Fruit fly (Drosophila melanogaster) whole organism, embryonic: ENCODE measurements around the gene Pi3K21B.
A peak's percentile ranks its signal among the peaks of the same experiment; 100 is the strongest.

ENCODE experiments used
- ATbp ChIP-seq: fragments of 200-800 bp; sonication (Bioruptor generic); optimal IDR thresholded peaks from 2 replicates; lab custom pipeline; 2017; ENCODE audit warnings: missing biosample characterization, mild to moderate bottlenecking, missing genetic modification characterization, missing genetic modification reagents
- Antp ChIP-seq: fragments of 200-800 bp; sonication (Bioruptor generic); optimal IDR thresholded peaks from 3 replicates; lab custom pipeline; 2016; ENCODE audit warnings: missing biosample characterization, missing genetic modification characterization
- B-H2 ChIP-seq: fragments of 200-800 bp; sonication (Bioruptor generic); optimal IDR thresholded peaks from 2 replicates; lab custom pipeline; 2018; ENCODE audit warnings: missing biosample characterization, mild to moderate bottlenecking, missing genetic modification characterization
- BtbVII ChIP-seq: fragments of 200-800 bp; sonication (Bioruptor generic); optimal IDR thresholded peaks from 3 replicates; lab custom pipeline; 2017; ENCODE audit warnings: missing biosample characterization, mild to moderate bottlenecking, missing genetic modification characterization
- CG11093 ChIP-seq: fragments of 200-800 bp; sonication (Bioruptor generic); IDR thresholded peaks from 3 replicates; pipeline ENCODE4 v1.3.6; 2022; ENCODE audit warnings: missing biosample characterization, missing genetic modification characterization
- CG11247 ChIP-seq: fragments of 200-800 bp; sonication (Bioruptor generic); IDR thresholded peaks from 2 replicates; pipeline ENCODE4 v1.3.6; 2022; ENCODE audit warnings: missing biosample characterization, missing genetic modification characterization
- CG11398 ChIP-seq: fragments of 200-800 bp; sonication (Bioruptor generic); optimal IDR thresholded peaks from 2 replicates; lab custom pipeline; 2016; ENCODE audit warnings: missing biosample characterization, missing genetic modification characterization
- CG12219 ChIP-seq: fragments of 200-800 bp; sonication (Bioruptor generic); optimal IDR thresholded peaks from 3 replicates; lab custom pipeline; 2018; ENCODE audit warnings: missing biosample characterization, mild to moderate bottlenecking, missing genetic modification characterization
- CG12769 ChIP-seq: fragments of 200-800 bp; sonication (Bioruptor generic); optimal IDR thresholded peaks from 2 replicates; lab custom pipeline; 2019; ENCODE audit warnings: missing biosample characterization, mild to moderate bottlenecking, missing genetic modification characterization, moderate library complexity
- CG15514 ChIP-seq: fragments of 200-800 bp; sonication (Bioruptor generic); optimal IDR thresholded peaks from 3 replicates; lab custom pipeline; 2017; ENCODE audit warnings: missing biosample characterization, missing genetic modification characterization, mild to moderate bottlenecking, moderate library complexity, missing genetic modification reagents
- CG1603 ChIP-seq: fragments of 200-800 bp; sonication (Bioruptor generic); optimal IDR thresholded peaks from 2 replicates; lab custom pipeline; 2019; ENCODE audit warnings: missing biosample characterization, mild to moderate bottlenecking, missing genetic modification characterization, moderate library complexity
- CG16863 ChIP-seq: fragments of 200-800 bp; sonication (Bioruptor generic); optimal IDR thresholded peaks from 3 replicates; lab custom pipeline; 2016; ENCODE audit warnings: missing biosample characterization, missing genetic modification characterization
- CG17359 ChIP-seq: fragments of 200-800 bp; sonication (Bioruptor generic); optimal IDR thresholded peaks from 3 replicates; lab custom pipeline; 2018; ENCODE audit warnings: missing biosample characterization, mild to moderate bottlenecking, missing genetic modification characterization, moderate library complexity
- CG31224 ChIP-seq: fragments of 200-800 bp; sonication (Bioruptor generic); IDR thresholded peaks from 2 replicates; pipeline ENCODE4 v1.3.6; 2022; ENCODE audit warnings: missing biosample characterization, missing genetic modification characterization
- CG31365 ChIP-seq: fragments of 200-800 bp; sonication (Bioruptor generic); optimal IDR thresholded peaks from 2 replicates; lab custom pipeline; 2018; ENCODE audit warnings: missing biosample characterization, mild to moderate bottlenecking, missing genetic modification characterization
- CG3281 ChIP-seq: fragments of 200-800 bp; sonication (Bioruptor generic); optimal IDR thresholded peaks from 3 replicates; lab custom pipeline; 2017; ENCODE audit warnings: missing biosample characterization, mild to moderate bottlenecking, missing genetic modification characterization
- CG33213 ChIP-seq: fragments of 200-800 bp; sonication (Bioruptor generic); optimal IDR thresholded peaks from 3 replicates; lab custom pipeline; 2016; ENCODE audit warnings: missing biosample characterization, missing genetic modification characterization
- CG3847 ChIP-seq: fragments of 200-800 bp; sonication (Bioruptor generic); IDR thresholded peaks from 2 replicates; pipeline ENCODE4 v1.3.6; 2022; ENCODE audit warnings: missing biosample characterization, missing genetic modification characterization
- CG4707 ChIP-seq: fragments of 200-800 bp; sonication (Bioruptor generic); optimal IDR thresholded peaks from 2 replicates; lab custom pipeline; 2018; ENCODE audit warnings: missing biosample characterization, mild to moderate bottlenecking, missing genetic modification characterization, moderate library complexity
- CG7271 ChIP-seq: fragments of 200-800 bp; sonication (Bioruptor generic); optimal IDR thresholded peaks from 2 replicates; lab custom pipeline; 2018; ENCODE audit warnings: missing biosample characterization, mild to moderate bottlenecking, missing genetic modification characterization, moderate library complexity
- CG9817 ChIP-seq: fragments of 200-800 bp; sonication (Bioruptor generic); optimal IDR thresholded peaks from 2 replicates; lab custom pipeline; 2018; ENCODE audit warnings: missing biosample characterization, mild to moderate bottlenecking, missing genetic modification characterization, moderate library complexity
- MTF-1 ChIP-seq: fragments of 200-800 bp; sonication (Bioruptor generic); optimal IDR thresholded peaks from 2 replicates; lab custom pipeline; 2018; ENCODE audit warnings: missing biosample characterization, mild to moderate bottlenecking, missing genetic modification characterization, borderline replicate concordance
- Nf-YB ChIP-seq: fragments of 200-800 bp; sonication (Bioruptor generic); optimal IDR thresholded peaks from 3 replicates; lab custom pipeline; 2019; ENCODE audit warnings: missing biosample characterization, mild to moderate bottlenecking, missing genetic modification characterization, moderate library complexity
- Oli ChIP-seq: fragments of 200-800 bp; sonication (Bioruptor generic); optimal IDR thresholded peaks from 2 replicates; lab custom pipeline; 2018; ENCODE audit warnings: missing biosample characterization, mild to moderate bottlenecking, missing genetic modification characterization, moderate library complexity
- Optix ChIP-seq: fragments of 200-800 bp; sonication (Bioruptor generic); IDR thresholded peaks from 3 replicates; pipeline ENCODE4 v1.3.6; 2022; ENCODE audit warnings: missing biosample characterization, missing genetic modification characterization
- Rfx ChIP-seq: fragments of 200-800 bp; sonication (Bioruptor generic); IDR thresholded peaks from 2 replicates; pipeline ENCODE4 v1.3.6; 2022; ENCODE audit warnings: missing biosample characterization, missing genetic modification characterization
- Six4 ChIP-seq: fragments of 200-800 bp; sonication (Bioruptor generic); optimal IDR thresholded peaks from 2 replicates; lab custom pipeline; 2016; ENCODE audit warnings: missing biosample characterization, missing genetic modification characterization
- Trl ChIP-seq, 3 experiments: fragments of >200 bp in 2 of 3; fragments of 200-800 bp in 1 of 3; sonication (Bioruptor generic) in 1 of 3; optimal IDR thresholded peaks; 2 replicates in 1 of 3; 3 replicates in 2 of 3; lab custom pipeline; 2016 to 2017; ENCODE audit warnings: missing biosample characterization in 1 of 3, missing genetic modification characterization in 1 of 3
- Xrp1 ChIP-seq: fragments of 200-800 bp; sonication (Bioruptor generic); IDR thresholded peaks from 2 replicates; pipeline ENCODE4 v1.3.6; 2022; ENCODE audit warnings: missing biosample characterization, missing genetic modification characterization
- ac ChIP-seq: fragments of 200-800 bp; sonication (Bioruptor generic); optimal IDR thresholded peaks from 3 replicates; lab custom pipeline; 2017; ENCODE audit warnings: missing biosample characterization, mild to moderate bottlenecking, missing genetic modification characterization
- az2 ChIP-seq: fragments of 200-800 bp; sonication (Bioruptor generic); optimal IDR thresholded peaks from 3 replicates; lab custom pipeline; 2016; ENCODE audit warnings: missing biosample characterization, missing genetic modification characterization
- bab2 ChIP-seq: fragments of 200-800 bp; sonication (Bioruptor generic); optimal IDR thresholded peaks from 2 replicates; lab custom pipeline; 2016; ENCODE audit warnings: missing biosample characterization, missing genetic modification characterization
- cato ChIP-seq: fragments of 200-800 bp; sonication (Bioruptor generic); optimal IDR thresholded peaks from 2 replicates; lab custom pipeline; 2016; ENCODE audit warnings: missing biosample characterization, missing genetic modification characterization, borderline replicate concordance
- disco-r ChIP-seq: fragments of 200-800 bp; sonication (Bioruptor generic); optimal IDR thresholded peaks from 2 replicates; lab custom pipeline; 2016; ENCODE audit warnings: missing biosample characterization, missing genetic modification characterization
- dmrt11E ChIP-seq: fragments of 200-800 bp; sonication (Bioruptor generic); optimal IDR thresholded peaks from 3 replicates; lab custom pipeline; 2018; ENCODE audit warnings: missing biosample characterization, mild to moderate bottlenecking, missing genetic modification characterization, moderate library complexity
- ems ChIP-seq: fragments of 200-800 bp; sonication (Bioruptor generic); optimal IDR thresholded peaks from 3 replicates; lab custom pipeline; 2016; ENCODE audit warnings: missing biosample characterization, missing genetic modification characterization
- en ChIP-seq: fragments of 200-800 bp; sonication (Bioruptor generic); optimal IDR thresholded peaks from 2 replicates; lab custom pipeline; 2016; ENCODE audit warnings: missing biosample characterization, missing genetic modification characterization
- fd64A ChIP-seq: fragments of 200-800 bp; sonication (Bioruptor generic); optimal IDR thresholded peaks from 3 replicates; lab custom pipeline; 2018; ENCODE audit warnings: missing biosample characterization, mild to moderate bottlenecking, missing genetic modification characterization
- gcm ChIP-seq: fragments of 200-800 bp; sonication (Bioruptor generic); optimal IDR thresholded peaks from 2 replicates; lab custom pipeline; 2019; ENCODE audit warnings: missing biosample characterization, mild to moderate bottlenecking, missing genetic modification characterization, moderate library complexity
- gfzf ChIP-seq: fragments of 200-800 bp; sonication (Bioruptor generic); optimal IDR thresholded peaks from 2 replicates; lab custom pipeline; 2016; ENCODE audit warnings: missing biosample characterization, mild to moderate bottlenecking, missing genetic modification characterization, moderate library complexity
- ind ChIP-seq: fragments of 200-800 bp; sonication (Bioruptor generic); optimal IDR thresholded peaks from 3 replicates; lab custom pipeline; 2016; ENCODE audit warnings: missing biosample characterization, missing genetic modification characterization
- jigr1 ChIP-seq: fragments of 200-800 bp; sonication (Bioruptor generic); IDR thresholded peaks from 3 replicates; pipeline ENCODE4 v1.3.6; 2022; ENCODE audit warnings: missing biosample characterization, missing genetic modification characterization
- kni ChIP-seq: fragments of 200-800 bp; sonication (Bioruptor generic); optimal IDR thresholded peaks from 3 replicates; lab custom pipeline; 2017; ENCODE audit warnings: mild to moderate bottlenecking, missing biosample characterization, missing genetic modification reagents, missing genetic modification characterization
- lmd ChIP-seq: fragments of 200-800 bp; sonication (Bioruptor generic); IDR thresholded peaks from 2 replicates; pipeline ENCODE4 v1.3.6; 2022; ENCODE audit warnings: missing biosample characterization, missing genetic modification characterization
- mld ChIP-seq: fragments of 200-800 bp; sonication (Bioruptor generic); IDR thresholded peaks from 3 replicates; pipeline ENCODE4 v1.3.6; 2022; ENCODE audit warnings: missing biosample characterization, missing genetic modification characterization; ENCODE audit not compliant: partially characterized antibody
- nom ChIP-seq: fragments of 200-800 bp; sonication (Bioruptor generic); optimal IDR thresholded peaks from 2 replicates; lab custom pipeline; 2017; ENCODE audit warnings: missing biosample characterization, missing genetic modification characterization, mild to moderate bottlenecking, moderate library complexity, missing genetic modification reagents
- salm ChIP-seq: fragments of 200-800 bp; sonication (Bioruptor generic); optimal IDR thresholded peaks from 2 replicates; lab custom pipeline; 2018; ENCODE audit warnings: missing biosample characterization, mild to moderate bottlenecking, missing genetic modification characterization
- yki ChIP-seq: fragments of >200 bp; optimal IDR thresholded peaks from 3 replicates; lab custom pipeline; 2018
- zen2 ChIP-seq: fragments of 200-800 bp; sonication (Bioruptor generic); IDR thresholded peaks from 3 replicates; pipeline ENCODE4 v1.3.6; 2022; ENCODE audit warnings: missing biosample characterization, missing genetic modification characterization; ENCODE audit not compliant: partially characterized antibody
- zfh1 ChIP-seq: fragments of 200-800 bp; sonication (Bioruptor generic); IDR thresholded peaks from 3 replicates; pipeline ENCODE4 v1.3.6; 2022; ENCODE audit warnings: missing biosample characterization, missing genetic modification characterization

The Pi3K21B gene

DNA sequence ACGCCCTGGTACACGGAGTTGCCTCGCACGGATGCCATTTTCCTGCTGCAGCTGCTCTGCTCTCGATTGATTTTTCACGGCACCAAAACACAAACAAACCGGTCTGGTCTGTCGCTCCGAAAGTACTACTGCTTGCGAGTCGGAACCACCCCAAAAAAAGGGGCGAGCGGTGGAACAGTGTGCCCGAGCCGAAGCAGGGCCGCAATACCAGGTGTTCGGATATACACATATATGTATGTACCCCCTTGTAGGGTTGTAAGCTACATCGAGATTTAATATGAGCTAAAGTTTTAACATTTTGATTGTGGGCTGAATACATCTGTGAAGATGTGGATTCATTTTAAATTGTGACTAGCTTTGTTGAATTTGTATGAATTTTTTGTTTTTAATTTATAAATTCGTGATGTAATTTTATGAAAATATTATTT lies 12.1 kb upstream of the Pi3K21B start (continued):
- peak; percentile 28 for TF ChIP-seq Six4 (GFP tag; lab: Kevin White, UChicago)
- TF ChIP-seq lmd (GFP tag; lab: Robert Waterston, UW) = peak; percentile 9; the same call in 1 of the 2 replicates
- TF ChIP-seq BtbVII (GFP tag; lab: Kevin White, UChicago) = peak; percentile 1
- peak; percentile 26 for TF ChIP-seq B-H2 (GFP tag; lab: Kevin White, UChicago)
- TF ChIP-seq CG31224 (GFP tag; lab: Robert Waterston, UW) = no peak
- TF ChIP-seq dmrt11E = peak; percentile 18
- TF ChIP-seq ATbp (GFP tag; lab: Kevin White, UChicago) = peak; percentile 43
- peak; percentile 28 for TF ChIP-seq nom
- TF ChIP-seq Trl (optimal IDR thresholded peaks at IDR 0.05; lab: Kevin White, UChicago) = no peak
- peak; percentile 54 for TF ChIP-seq Trl (GFP tag; optimal IDR thresholded peaks at IDR 0.05; lab: Kevin White, UChicago)
- peak; percentile 75 for TF ChIP-seq Rfx (GFP tag; lab: Robert Waterston, UW)
- TF ChIP-seq CG15514 (GFP tag; lab: Kevin White, UChicago) = peak; percentile 97
- TF ChIP-seq CG31365 = peak; percentile 91
- no peak for TF ChIP-seq Optix
- no peak for TF ChIP-seq yki (lab: Kevin White, UChicago)
- TF ChIP-seq Oli (tag; lab: Kevin White, UChicago) = peak; percentile 52
- peak; percentile 48 for TF ChIP-seq CG9817
- no peak for TF ChIP-seq CG11398 (GFP tag; lab: Kevin White, UChicago)
- TF ChIP-seq mld (GFP tag; lab: Robert Waterston, UW) = no peak
- no peak for TF ChIP-seq CG7271 (tag; lab: Kevin White, UChicago)
- peak; percentile 56 for TF ChIP-seq gcm (GFP tag; lab: Kevin White, UChicago)
- no peak for TF ChIP-seq CG11247 (GFP tag; lab: Robert Waterston, UW)
- TF ChIP-seq en (GFP tag; lab: Kevin White, UChicago) = no peak
- peak; percentile 36 for TF ChIP-seq bab2 (GFP tag; lab: Kevin White, UChicago)
- no peak for TF ChIP-seq cato (GFP tag; lab: Kevin White, UChicago)
- no peak for TF ChIP-seq kni
- peak; percentile 45 for TF ChIP-seq Antp (GFP tag; lab: Kevin White, UChicago)
- peak; percentile 37 for TF ChIP-seq MTF-1 (GFP tag; lab: Kevin White, UChicago)
- TF ChIP-seq CG17359 (tag; lab: Kevin White, UChicago) = peak; percentile 52
- peak; percentile 70 for TF ChIP-seq CG1603 (tag; lab: Kevin White, UChicago)
- peak; percentile 44 for TF ChIP-seq Nf-YB (GFP tag; lab: Kevin White, UChicago)
- 0 out of 3 replicates have a peak, but pooled peaks have one; percentile 44 for TF ChIP-seq zen2 (GFP tag; lab: Robert Waterston, UW)
- TF ChIP-seq ind (GFP tag; lab: Kevin White, UChicago) = peak; percentile 35
- TF ChIP-seq CG4707 (GFP tag; lab: Kevin White, UChicago) = peak; percentile 48
- TF ChIP-seq CG11093 (GFP tag; lab: Robert Waterston, UW) = no peak
- TF ChIP-seq CG16863 (GFP tag; lab: Kevin White, UChicago) = peak; percentile 34
- TF ChIP-seq jigr1 (GFP tag; lab: Robert Waterston, UW) = no peak
- peak; percentile 60; the same call in 2 of the 3 replicates for TF ChIP-seq zfh1 (GFP tag; lab: Robert Waterston, UW)
- TF ChIP-seq ac (GFP tag; lab: Kevin White, UChicago) = peak; percentile 19
- peak; percentile 70 for TF ChIP-seq CG12219
- TF ChIP-seq salm (tag; lab: Kevin White, UChicago) = no peak
- peak; percentile 70 for TF ChIP-seq CG33213 (GFP tag; lab: Kevin White, UChicago)
- peak; percentile 85 for TF ChIP-seq gfzf
- peak; percentile 16 for TF ChIP-seq fd64A (GFP tag; lab: Kevin White, UChicago)
- no peak for TF ChIP-seq disco-r
- TF ChIP-seq ems = peak; percentile 54
- peak; percentile 69 for TF ChIP-seq CG12769 (tag; lab: Kevin White, UChicago)
- TF ChIP-seq CG3847 (GFP tag; lab: Robert Waterston, UW) = peak; percentile 52
- TF ChIP-seq CG3281 (GFP tag; lab: Kevin White, UChicago) = peak; percentile 65
- peak; percentile 56; the same call in 1 of the 2 replicates for TF ChIP-seq Xrp1 (GFP tag; lab: Robert Waterston, UW)
- peak; percentile 42 for TF ChIP-seq az2
